Worm (Caenorhabditis elegans): ENCODE measurements around the gene grl-2.

Gene grl-2

DNA sequence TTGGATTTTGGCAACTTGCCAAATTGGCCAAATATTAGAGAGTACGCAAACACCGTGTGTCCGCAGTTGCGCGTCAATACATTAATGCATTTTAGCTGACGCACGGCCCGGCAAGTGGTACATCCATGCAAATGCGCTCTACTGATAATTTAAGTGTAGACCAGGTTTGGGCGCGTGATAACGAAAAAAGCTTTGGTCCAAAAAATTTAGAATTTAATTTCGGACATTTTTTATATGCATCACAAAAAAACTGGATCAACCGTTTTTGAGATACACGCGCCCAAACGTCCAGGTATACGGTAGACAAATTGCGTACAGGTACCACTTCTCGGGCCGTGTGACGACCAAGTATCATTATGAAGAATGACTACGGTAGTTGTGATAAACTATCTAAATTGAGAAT, 23.1 kb downstream of the grl-2 start, which contains the start of gene R186.8:
Gene R186.8, minus strand, starts transcription at position 58 of the 403 bp plus-strand sequence.
- TF ChIP-seq zip-4 (GFP tag; optimal IDR thresholded peaks at IDR 0.05) (peak; percentile 20), lin-35 (GFP tag; optimal IDR thresholded peaks at IDR 0.05) (peak; percentile 54 to 55), dsc-1 (tag; optimal IDR thresholded peaks at IDR 0.05) (peak; percentile 37), blmp-1 (tag; optimal IDR thresholded peaks at IDR 0.05) (peak; percentile 7), fkh-8 (tag; optimal IDR thresholded peaks at IDR 0.05) (peak; percentile 71), rnt-1 (tag; optimal IDR thresholded peaks at IDR 0.05) (peak; percentile 49), tbx-2 (tag; optimal IDR thresholded peaks at IDR 0.05) (peak; percentile 70), lin-14 (GFP tag; optimal IDR thresholded peaks at IDR 0.05) (peak; percentile 80), mab-9 (GFP tag; IDR thresholded peaks at IDR 0.05) (0 out of 2 replicates have a peak, but pooled peaks have one; percentile 9), xbp-1 (tag; optimal IDR thresholded peaks at IDR 0.05) (peak; percentile 76), elt-3 (tag; optimal IDR thresholded peaks at IDR 0.05) (peak in 1 of 6 experiments; percentile 28), snu-23 (GFP tag; optimal IDR thresholded peaks at IDR 0.05) (peak; percentile 82), efl-1 (optimal IDR thresholded peaks at IDR 0.05) (peak; percentile 53 to 62), efl-1 (GFP tag; optimal IDR thresholded peaks at IDR 0.05 in 1 of 2) (peak; percentile 42 to 95), egl-13 (tag; optimal IDR thresholded peaks at IDR 0.05) (peak; percentile 16), elt-2 (tag; optimal IDR thresholded peaks at IDR 0.05) (peak; percentile 10), F16B12.6 (tag; optimal IDR thresholded peaks at IDR 0.05) (peak; percentile 78), nhr-90 (tag; optimal IDR thresholded peaks at IDR 0.05; ENCODE audit: poor library complexity) (peak; percentile 71), mdl-1 (tag; optimal IDR thresholded peaks at IDR 0.05) (peak in 1 of 2 experiments; percentile 24), C16A3.4 (tag; optimal IDR thresholded peaks at IDR 0.05) (peak; percentile 33), nhr-47 (tag; optimal IDR thresholded peaks at IDR 0.05) (peak; percentile 78), ztf-4 (tag; optimal IDR thresholded peaks at IDR 0.05) (peak; percentile 13), lsy-2 (tag; optimal IDR thresholded peaks at IDR 0.05) (peak; percentile 72 to 91), irx-1 (tag; optimal IDR thresholded peaks at IDR 0.05) (peak; percentile 48), swsn-7 (tag; optimal IDR thresholded peaks at IDR 0.05) (peak; percentile 67), nhr-20 (tag; optimal IDR thresholded peaks at IDR 0.05) (peak; percentile 78), dpl-1 (GFP tag; optimal IDR thresholded peaks at IDR 0.05) (peak; percentile 8 to 69 (median 58)), nhr-71 (tag; optimal IDR thresholded peaks at IDR 0.05) (peak; percentile 85), lin-15B (tag; optimal IDR thresholded peaks at IDR 0.05) (peak; percentile 62), nhr-85 (tag) (peak; percentile 90), ceh-88 (GFP tag; IDR thresholded peaks at IDR 0.05) (peak; percentile 78), mep-1 (tag; optimal IDR thresholded peaks at IDR 0.05) (peak; percentile 49), pax-3 (tag; optimal IDR thresholded peaks at IDR 0.05) (peak; percentile 78), unc-86 (tag; optimal IDR thresholded peaks at IDR 0.05) (peak; percentile 5), nhr-19 (GFP tag; conservative IDR thresholded peaks at IDR 0.05) (peak; percentile 85), vab-15 (tag; optimal IDR thresholded peaks at IDR 0.05) (peak; percentile 75), unc-130 (tag; optimal IDR thresholded peaks at IDR 0.05) (peak; percentile 17), ceh-82 (tag; optimal IDR thresholded peaks at IDR 0.05) (peak in 1 of 3 experiments; percentile 51), fkh-10 (GFP tag; optimal IDR thresholded peaks at IDR 0.05) (peak; percentile 24), isw-1 (GFP tag; IDR thresholded peaks at IDR 0.05) (peak; percentile 71)

DNA sequence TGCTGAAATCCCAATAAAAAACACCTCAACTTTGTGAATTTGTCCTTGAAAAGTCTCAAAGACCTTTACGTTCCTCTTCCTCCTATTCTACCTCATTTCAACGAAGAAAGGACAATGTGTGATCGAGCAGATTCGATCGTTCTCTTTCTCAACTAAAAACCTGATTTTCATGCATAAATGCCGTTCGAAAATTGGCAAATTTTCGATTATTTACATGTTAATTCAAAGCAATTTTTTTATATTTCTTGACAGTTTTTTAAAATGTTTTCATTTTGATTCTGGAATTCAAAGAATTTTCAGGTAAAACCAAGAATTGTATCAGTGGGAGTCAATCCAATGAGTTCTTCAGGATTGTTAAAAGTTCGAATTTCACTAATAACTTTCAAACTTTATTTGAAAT, 23.7 kb downstream of the grl-2 start, which contains the start of gene lin-46:
Gene lin-46, plus strand, starts transcription at position 301 of the 400 bp plus-strand sequence.
- TF ChIP-seq lin-15B (tag; optimal IDR thresholded peaks at IDR 0.05), result no peak
- no peak for TF ChIP-seq aly-2 (tag; optimal IDR thresholded peaks at IDR 0.05)
- TF ChIP-seq efl-1 (optimal IDR thresholded peaks at IDR 0.05), result no peak
- no peak for TF ChIP-seq efl-1 (GFP tag; optimal IDR thresholded peaks at IDR 0.05 in 1 of 2)
- TF ChIP-seq ceh-90 (tag; optimal IDR thresholded peaks at IDR 0.05), result no peak
- no peak for TF ChIP-seq ceh-82 (tag; optimal IDR thresholded peaks at IDR 0.05)
- no peak for TF ChIP-seq blmp-1 (tag; optimal IDR thresholded peaks at IDR 0.05)
- no peak for TF ChIP-seq rnt-1 (tag; optimal IDR thresholded peaks at IDR 0.05)
- no peak for TF ChIP-seq nhr-20 (tag; optimal IDR thresholded peaks at IDR 0.05)
- TF ChIP-seq ces-1 (GFP tag; optimal IDR thresholded peaks at IDR 0.05), result no peak
- TF ChIP-seq mep-1 (tag; optimal IDR thresholded peaks at IDR 0.05), result no peak
- no peak for TF ChIP-seq lin-13 (GFP tag; optimal IDR thresholded peaks at IDR 0.05)
- TF ChIP-seq nhr-71 (tag; optimal IDR thresholded peaks at IDR 0.05), result no peak
- no peak for TF ChIP-seq pag-3 (tag; optimal IDR thresholded peaks at IDR 0.05; ENCODE audit: borderline replicate concordance, insufficient read depth)
- no peak for TF ChIP-seq ceh-88 (GFP tag; IDR thresholded peaks at IDR 0.05)
